Worm (Caenorhabditis elegans) whole organism, L1 larva: ENCODE results near the gene spr-3.

ENCODE experiments used
- C16A3.4 ChIP-seq: fragments of 150-350 bp; optimal IDR thresholded peaks from 2 replicates; lab custom pipeline; 2014; ENCODE audit warnings: missing biosample characterization, missing genetic modification characterization
- F16B12.6 ChIP-seq: fragments of 150-350 bp; optimal IDR thresholded peaks from 2 replicates; lab custom pipeline; 2014; ENCODE audit warnings: missing biosample characterization, missing genetic modification characterization
- aha-1 ChIP-seq: fragments of 150-350 bp; optimal IDR thresholded peaks from 2 replicates; lab custom pipeline; 2014; ENCODE audit warnings: missing biosample characterization, missing genetic modification characterization
- alr-1 ChIP-seq: fragments of 200-800 bp; sonication (Bioruptor generic); optimal IDR thresholded peaks from 2 replicates; lab custom pipeline; 2018; ENCODE audit warnings: borderline replicate concordance, mild to moderate bottlenecking, missing genetic modification characterization, missing compliant biosample characterization
- aly-2 ChIP-seq: fragments of 150-350 bp; optimal IDR thresholded peaks from 2 replicates; lab custom pipeline; 2014; ENCODE audit warnings: missing biosample characterization, missing genetic modification characterization
- ama-1 ChIP-seq: fragments of 150-350 bp; optimal IDR thresholded peaks from 2 replicates; lab custom pipeline; 2014
- blmp-1 ChIP-seq: fragments of 150-350 bp; optimal IDR thresholded peaks from 2 replicates; lab custom pipeline; 2014; ENCODE audit warnings: missing biosample characterization, missing genetic modification characterization
- ceh-8 ChIP-seq: fragments of 200-800 bp; sonication (Bioruptor generic); optimal IDR thresholded peaks from 2 replicates; lab custom pipeline; 2018; ENCODE audit warnings: mild to moderate bottlenecking, missing genetic modification characterization, moderate library complexity, missing compliant biosample characterization
- ceh-90 ChIP-seq: sonication (generic microtip); optimal IDR thresholded peaks from 2 replicates; lab custom pipeline; 2016; ENCODE audit warnings: missing genetic modification characterization, missing compliant biosample characterization
- efl-1 ChIP-seq, 4 experiments: fragments of 150-350 bp; optimal IDR thresholded peaks in 3 of 4; peaks in 1 of 4; 1 replicate in 1 of 4; 2 replicates in 3 of 4; lab custom pipeline; 2014; ENCODE audit warnings: missing biosample characterization in 2 of 4, missing genetic modification characterization in 2 of 4, missing genetic modification reagents in 2 of 4
- egl-13 ChIP-seq: sonication (generic microtip); optimal IDR thresholded peaks from 2 replicates; lab custom pipeline; 2016; ENCODE audit warnings: missing genotype, missing genetic modification reagents, missing genetic modification characterization, missing compliant biosample characterization
- egl-27 ChIP-seq, 2 experiments: fragments of 150-350 bp in 1 of 2; sonication (generic microtip); optimal IDR thresholded peaks; 3 replicates each; lab custom pipeline; 2017 to 2018; ENCODE audit warnings: missing biosample characterization in 2 of 2, missing genetic modification characterization in 2 of 2, missing genetic modification reagents in 2 of 2
- fkh-10 ChIP-seq: sonication (generic microtip); optimal IDR thresholded peaks from 2 replicates; lab custom pipeline; 2017; ENCODE audit warnings: missing biosample characterization, missing genetic modification reagents, missing genetic modification characterization
- grh-1 ChIP-seq: fragments of 200-800 bp; sonication (Bioruptor generic); IDR thresholded peaks from 2 replicates; pipeline ENCODE4 v1.3.6; 2022; ENCODE audit warnings: missing genetic modification reagents, missing genetic modification characterization, missing compliant biosample characterization
- hlh-17 ChIP-seq: fragments of 200-800 bp; sonication (Bioruptor generic); optimal IDR thresholded peaks from 2 replicates; lab custom pipeline; 2018; ENCODE audit warnings: missing genetic modification characterization, mild to moderate bottlenecking, missing compliant biosample characterization, moderate library complexity, borderline replicate concordance
- hlh-4 ChIP-seq: sonication (generic microtip); optimal IDR thresholded peaks from 2 replicates; lab custom pipeline; 2016; ENCODE audit warnings: mild to moderate bottlenecking, missing genetic modification characterization, missing compliant biosample characterization
- jun-1 ChIP-seq: fragments of 150-350 bp; optimal IDR thresholded peaks from 2 replicates; lab custom pipeline; 2014; ENCODE audit warnings: missing biosample characterization, missing genetic modification reagents, missing genetic modification characterization
- lin-14 ChIP-seq: fragments of 200-800 bp; sonication (Bioruptor generic); optimal IDR thresholded peaks from 2 replicates; lab custom pipeline; 2018; ENCODE audit warnings: mild to moderate bottlenecking, missing genetic modification characterization, moderate library complexity, missing compliant biosample characterization
- lin-35 ChIP-seq, 2 experiments: fragments of 150-350 bp; optimal IDR thresholded peaks; 2 replicates each; lab custom pipeline; 2014; ENCODE audit warnings: missing biosample characterization in 2 of 2, missing genetic modification characterization in 2 of 2, missing genetic modification reagents in 2 of 2
- lir-3 ChIP-seq: sonication (generic microtip); optimal IDR thresholded peaks from 2 replicates; lab custom pipeline; 2016; ENCODE audit warnings: mild to moderate bottlenecking, missing genetic modification characterization, moderate library complexity, missing compliant biosample characterization; ENCODE audit not compliant: poor library complexity
- lsy-2 ChIP-seq, 2 experiments: fragments of 150-350 bp; optimal IDR thresholded peaks; 2 replicates each; lab custom pipeline; 2014; ENCODE audit warnings: missing biosample characterization in 2 of 2, missing genetic modification characterization in 2 of 2
- mdl-1 ChIP-seq, 2 experiments: fragments of 150-350 bp; optimal IDR thresholded peaks; 2 replicates each; lab custom pipeline; 2014 to 2017; ENCODE audit warnings: missing biosample characterization in 2 of 2, missing genetic modification characterization in 2 of 2, inconsistent platforms in 1 of 2
- mef-2 ChIP-seq: fragments of 150-350 bp; optimal IDR thresholded peaks from 2 replicates; lab custom pipeline; 2014; ENCODE audit warnings: missing biosample characterization, missing genetic modification characterization
- mep-1 ChIP-seq: fragments of 150-350 bp; optimal IDR thresholded peaks from 2 replicates; lab custom pipeline; 2014; ENCODE audit warnings: missing biosample characterization, missing genetic modification characterization
- nhr-11 ChIP-seq: fragments of 150-350 bp; optimal IDR thresholded peaks from 2 replicates; lab custom pipeline; 2014; ENCODE audit warnings: missing biosample characterization, missing genetic modification characterization
- nhr-12 ChIP-seq: sonication (generic microtip); optimal IDR thresholded peaks from 2 replicates; lab custom pipeline; 2017; ENCODE audit warnings: missing biosample characterization, missing genetic modification characterization
- nhr-19 ChIP-seq: fragments of 200-800 bp; sonication (Bioruptor generic); conservative IDR thresholded peaks from 2 replicates; pipeline ENCODE4 v1.3.6; 2022; ENCODE audit warnings: missing genetic modification characterization, missing compliant biosample characterization
- nhr-20 ChIP-seq: sonication (generic microtip); optimal IDR thresholded peaks from 2 replicates; lab custom pipeline; 2016; ENCODE audit warnings: mild to moderate bottlenecking, missing genetic modification characterization, missing compliant biosample characterization
- nhr-237 ChIP-seq: fragments of 150-350 bp; optimal IDR thresholded peaks from 2 replicates; lab custom pipeline; 2014; ENCODE audit warnings: missing biosample characterization, missing genetic modification characterization
- nhr-47 ChIP-seq: sonication (generic microtip); optimal IDR thresholded peaks from 2 replicates; lab custom pipeline; 2016; ENCODE audit warnings: mild to moderate bottlenecking, missing genetic modification characterization, moderate library complexity, missing compliant biosample characterization
- nhr-71 ChIP-seq: sonication (generic microtip); optimal IDR thresholded peaks from 2 replicates; lab custom pipeline; 2016; ENCODE audit warnings: mild to moderate bottlenecking, missing genetic modification characterization, moderate library complexity, missing compliant biosample characterization
- nhr-76 ChIP-seq: sonication (generic microtip); optimal IDR thresholded peaks from 2 replicates; lab custom pipeline; 2017; ENCODE audit warnings: missing biosample characterization, missing genetic modification characterization
- nhr-77 ChIP-seq: fragments of 150-350 bp; optimal IDR thresholded peaks from 2 replicates; lab custom pipeline; 2014; ENCODE audit warnings: missing biosample characterization, missing genetic modification characterization
- nhr-84 ChIP-seq: sonication (generic microtip); optimal IDR thresholded peaks from 2 replicates; lab custom pipeline; 2017; ENCODE audit warnings: missing biosample characterization, missing genetic modification characterization
- nhr-85 ChIP-seq: sonication (generic microtip); peaks from one replicate; lab custom pipeline; 2016; ENCODE audit warnings: missing genetic modification characterization, inconsistent platforms, missing compliant biosample characterization
- nhr-90 ChIP-seq: sonication (generic microtip); optimal IDR thresholded peaks from 2 replicates; lab custom pipeline; 2016; ENCODE audit warnings: mild to moderate bottlenecking, missing genetic modification characterization, missing compliant biosample characterization; ENCODE audit not compliant: poor library complexity
- rnt-1 ChIP-seq: sonication (generic microtip); optimal IDR thresholded peaks from 2 replicates; lab custom pipeline; 2016; ENCODE audit warnings: mild to moderate bottlenecking, missing genetic modification characterization, moderate library complexity, missing compliant biosample characterization
- skn-1 ChIP-seq: fragments of 150-350 bp; optimal IDR thresholded peaks from 2 replicates; lab custom pipeline; 2014; ENCODE audit warnings: missing biosample characterization, missing genetic modification characterization
- snpc-4 ChIP-seq: fragments of 150-350 bp; optimal IDR thresholded peaks from 2 replicates; lab custom pipeline; 2014; ENCODE audit warnings: missing biosample characterization, missing genetic modification characterization
- snu-23 ChIP-seq: sonication (generic microtip); optimal IDR thresholded peaks from 2 replicates; lab custom pipeline; 2016; ENCODE audit warnings: missing genetic modification characterization, missing compliant biosample characterization
- sox-4 ChIP-seq: sonication (generic microtip); optimal IDR thresholded peaks from 2 replicates; lab custom pipeline; 2016; ENCODE audit warnings: missing genetic modification characterization, missing compliant biosample characterization
- sptf-1 ChIP-seq: fragments of 150-350 bp; optimal IDR thresholded peaks from 2 replicates; lab custom pipeline; 2014; ENCODE audit warnings: missing biosample characterization, missing genetic modification characterization
- tlp-1 ChIP-seq: fragments of 150-350 bp; optimal IDR thresholded peaks from 2 replicates; lab custom pipeline; 2014; ENCODE audit warnings: missing biosample characterization, missing genetic modification characterization
- unc-62 ChIP-seq: fragments of 150-350 bp; optimal IDR thresholded peaks from 2 replicates; lab custom pipeline; 2014; ENCODE audit warnings: missing biosample characterization, missing genetic modification reagents, missing genetic modification characterization
- unc-98 ChIP-seq: fragments of 200-800 bp; sonication (Bioruptor generic); IDR thresholded peaks from 2 replicates; pipeline ENCODE4 v1.3.6; 2022; ENCODE audit warnings: missing genetic modification characterization, missing compliant biosample characterization
- vab-15 ChIP-seq: sonication (generic microtip); optimal IDR thresholded peaks from 2 replicates; lab custom pipeline; 2017; ENCODE audit warnings: missing genotype, mild to moderate bottlenecking, missing genetic modification characterization, missing compliant biosample characterization
- xbp-1 ChIP-seq: sonication (generic microtip); optimal IDR thresholded peaks from 2 replicates; lab custom pipeline; 2016; ENCODE audit warnings: missing genetic modification characterization, missing compliant biosample characterization
- zag-1 ChIP-seq: fragments of 150-350 bp; optimal IDR thresholded peaks from 2 replicates; lab custom pipeline; 2014; ENCODE audit warnings: missing biosample characterization, missing genetic modification characterization
- ztf-11 ChIP-seq, 2 experiments: sonication (generic microtip); optimal IDR thresholded peaks; 2 replicates each; lab custom pipeline; 2016 to 2017; ENCODE audit warnings: missing genetic modification characterization in 2 of 2, missing biosample characterization in 1 of 2, missing compliant biosample characterization in 1 of 2

spr-3 gene

DNA sequence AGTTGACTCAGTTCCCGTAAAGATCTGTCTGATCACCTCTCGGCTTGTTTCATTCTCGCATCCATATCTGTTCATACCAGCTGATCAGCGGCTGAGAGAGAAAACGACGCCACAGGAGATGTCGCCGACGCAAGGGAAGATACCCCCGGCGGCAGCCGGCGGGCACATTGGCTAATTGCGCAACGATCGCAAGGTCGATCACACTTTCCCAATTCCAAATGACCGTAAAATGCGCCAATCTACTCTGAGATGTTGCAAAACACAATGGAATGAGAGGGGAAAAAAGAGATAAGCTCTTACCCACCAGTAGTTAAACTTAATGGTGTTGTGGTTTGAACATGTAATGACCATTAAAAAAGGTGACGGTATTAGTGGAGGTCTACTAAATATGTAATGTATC lies 37.1 kb downstream of the spr-3 start (continued):
- TF ChIP-seq nhr-12 (tag; lab: Kevin White, UChicago) (no peak), lin-14 (GFP tag; lab: Kevin White, UChicago) (peak; percentile 77), nhr-11 (no peak), nhr-77 (tag; lab: Kevin White, UChicago) (no peak), sox-4 (tag; lab: Kevin White, UChicago) (no peak), ama-1 (lab: Kevin White, UChicago) (no peak), rnt-1 (tag; lab: Kevin White, UChicago) (peak; percentile 36), tlp-1 (no peak), hlh-17 (GFP tag; lab: Kevin White, UChicago) (no peak), nhr-20 (tag; lab: Kevin White, UChicago) (peak; percentile 52), nhr-90 (tag; lab: Kevin White, UChicago) (peak; percentile 44), xbp-1 (tag; lab: Kevin White, UChicago) (no peak), F16B12.6 (tag; lab: Kevin White, UChicago) (no peak), snpc-4 (no peak), hlh-4 (tag; lab: Kevin White, UChicago) (no peak), alr-1 (tag; lab: Kevin White, UChicago) (no peak), mef-2 (no peak), blmp-1 (peak; percentile 94), fkh-10 (GFP tag; lab: Kevin White, UChicago) (no peak), ztf-11 (tag; optimal IDR thresholded peaks at IDR 0.05; lab: Kevin White, UChicago) (no peak), aha-1 (no peak), unc-98 (no peak), nhr-19 (no peak), ceh-90 (tag; lab: Kevin White, UChicago) (no peak), skn-1 (tag; lab: Kevin White, UChicago) (no peak), C16A3.4 (tag; lab: Kevin White, UChicago) (peak; percentile 26), egl-27 (tag; optimal IDR thresholded peaks at IDR 0.05; lab: Kevin White, UChicago) (peak; percentile 10 to 41), nhr-47 (tag; lab: Kevin White, UChicago) (no peak), unc-62 (no peak), snu-23 (GFP tag; lab: Kevin White, UChicago) (peak; percentile 31), lir-3 (tag; lab: Kevin White, UChicago) (no peak)

DNA sequence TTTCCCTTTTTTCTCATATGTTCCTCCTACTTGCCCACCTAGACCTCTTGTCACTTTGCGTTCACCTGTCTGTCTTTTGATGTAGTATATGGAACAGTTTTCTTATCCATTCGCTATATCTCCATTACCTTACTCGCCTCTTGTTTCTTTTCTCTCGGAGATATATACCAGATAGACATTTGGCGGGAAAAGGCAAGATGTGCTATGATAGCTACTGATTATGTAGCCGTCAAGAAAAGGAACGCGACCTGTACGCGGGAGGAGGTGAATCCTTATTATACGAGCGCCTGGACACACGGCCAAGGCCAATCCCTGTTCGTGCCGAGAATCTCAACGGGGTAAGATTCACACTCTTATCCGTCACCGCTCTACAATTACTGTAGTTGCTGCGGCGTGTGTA lies 39.1 kb downstream of the spr-3 start:
- TF ChIP-seq nhr-76 (tag; lab: Kevin White, UChicago) (no peak), ceh-8 (GFP tag; lab: Kevin White, UChicago) (no peak), snpc-4 (no peak), aly-2 (tag; lab: Kevin White, UChicago) (no peak), grh-1 (GFP tag; lab: Robert Waterston, UW) (no peak), mep-1 (tag; lab: Kevin White, UChicago) (no peak), snu-23 (GFP tag; lab: Kevin White, UChicago) (no peak)
- TF ChIP-seq, all 84 proteins: peak for 0

DNA sequence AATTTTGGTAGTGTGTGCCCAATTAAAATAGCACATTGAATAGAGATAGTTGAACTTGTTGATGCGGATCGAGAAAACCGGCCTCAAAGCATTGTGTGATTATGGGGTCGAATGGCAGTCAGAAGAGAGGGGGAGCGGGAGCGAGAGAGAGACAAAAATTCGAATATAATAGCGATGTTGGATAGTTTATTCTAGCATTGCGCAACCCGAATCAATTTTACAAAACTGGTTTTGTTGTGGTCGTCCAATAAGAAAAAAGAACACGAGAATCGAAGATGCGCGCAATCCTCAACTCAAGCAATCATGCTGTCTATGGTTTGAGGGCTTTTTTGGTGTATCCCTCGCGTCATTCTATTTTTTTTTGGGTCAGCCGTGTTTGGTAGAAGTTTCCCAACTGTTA lies 39.6 kb downstream of the spr-3 start:
- TF ChIP-seq nhr-76 (tag; lab: Kevin White, UChicago) = no peak
- peak; percentile 27 for TF ChIP-seq nhr-71 (tag; lab: Kevin White, UChicago)
- TF ChIP-seq skn-1 (tag; lab: Kevin White, UChicago) = no peak
- peak in 1 of 2 experiments; percentile 13 for TF ChIP-seq lsy-2 (tag; optimal IDR thresholded peaks at IDR 0.05; lab: Kevin White, UChicago)
- TF ChIP-seq vab-15 (tag; lab: Kevin White, UChicago) = no peak
- TF ChIP-seq egl-13 (tag; lab: Kevin White, UChicago) = no peak
- no peak for TF ChIP-seq zag-1
- no peak for TF ChIP-seq jun-1
- no peak for TF ChIP-seq efl-1 (optimal IDR thresholded peaks at IDR 0.05; lab: Kevin White, UChicago)
- peak in 1 of 2 experiments; percentile 32 for TF ChIP-seq efl-1 (GFP tag; optimal IDR thresholded peaks at IDR 0.05 in 1 of 2; lab: Kevin White, UChicago)
- no peak for TF ChIP-seq mef-2
- TF ChIP-seq snu-23 (GFP tag; lab: Kevin White, UChicago) = peak; percentile 17
- peak; percentile 32 for TF ChIP-seq blmp-1
- TF ChIP-seq nhr-237 (tag; lab: Kevin White, UChicago) = no peak
- peak; percentile 88 for TF ChIP-seq nhr-85
- peak in 1 of 2 experiments; percentile 11 for TF ChIP-seq mdl-1 (tag; optimal IDR thresholded peaks at IDR 0.05; lab: Kevin White, UChicago)
- no peak for TF ChIP-seq nhr-19
- peak in 1 of 2 experiments; percentile 40 for TF ChIP-seq lin-35 (GFP tag; optimal IDR thresholded peaks at IDR 0.05; lab: Kevin White, UChicago)
- peak; percentile 87 for TF ChIP-seq grh-1 (GFP tag; lab: Robert Waterston, UW)
- no peak for TF ChIP-seq sptf-1 (tag; lab: Kevin White, UChicago)
- TF ChIP-seq lin-14 (GFP tag; lab: Kevin White, UChicago) = peak; percentile 72
- TF ChIP-seq ama-1 (lab: Kevin White, UChicago) = no peak
- no peak for TF ChIP-seq nhr-84 (tag; lab: Kevin White, UChicago)
